Fruit fly (Drosophila melanogaster) whole organism, embryonic: ENCODE results near the gene neur.
A peak's percentile ranks its signal among the peaks of the same experiment; 100 is the strongest.

Experiments
- Adf1 ChIP-seq: fragments of 200-800 bp; sonication (Bioruptor generic); IDR thresholded peaks from 2 replicates; pipeline ENCODE4 v1.3.6; 2022; ENCODE audit warnings: missing biosample characterization, missing genetic modification characterization
- Atf3 ChIP-seq: fragments of 200-800 bp; sonication (Bioruptor generic); optimal IDR thresholded peaks from 3 replicates; lab custom pipeline; 2016; ENCODE audit warnings: missing biosample characterization, missing genetic modification characterization
- CG10274 ChIP-seq: fragments of 200-800 bp; sonication (Bioruptor generic); optimal IDR thresholded peaks from 3 replicates; lab custom pipeline; 2017; ENCODE audit warnings: missing biosample characterization, mild to moderate bottlenecking, missing genetic modification characterization
- CG11398 ChIP-seq: fragments of 200-800 bp; sonication (Bioruptor generic); optimal IDR thresholded peaks from 2 replicates; lab custom pipeline; 2016; ENCODE audit warnings: missing biosample characterization, missing genetic modification characterization
- CG11560 ChIP-seq: fragments of 200-800 bp; sonication (Bioruptor generic); IDR thresholded peaks from 3 replicates; pipeline ENCODE4 v1.3.6; 2022; ENCODE audit warnings: missing biosample characterization, missing genetic modification characterization
- CG12104 ChIP-seq: fragments of 200-800 bp; sonication (Bioruptor generic); optimal IDR thresholded peaks from 3 replicates; lab custom pipeline; 2016; ENCODE audit warnings: missing biosample characterization, missing genetic modification characterization
- CG15601 ChIP-seq: fragments of 200-800 bp; sonication (Bioruptor generic); optimal IDR thresholded peaks from 3 replicates; lab custom pipeline; 2019; ENCODE audit warnings: missing biosample characterization, mild to moderate bottlenecking, missing genetic modification characterization, moderate library complexity
- CG1602 ChIP-seq: fragments of 200-800 bp; sonication (Bioruptor generic); optimal IDR thresholded peaks from 3 replicates; lab custom pipeline; 2016; ENCODE audit warnings: missing biosample characterization, missing genetic modification characterization
- CG1647 ChIP-seq: fragments of 200-800 bp; sonication (Bioruptor generic); optimal IDR thresholded peaks from 3 replicates; lab custom pipeline; 2016; ENCODE audit warnings: missing biosample characterization, missing genetic modification characterization
- CG16779 ChIP-seq: fragments of 200-800 bp; sonication (Bioruptor generic); IDR thresholded peaks from 2 replicates; pipeline ENCODE4 v1.3.6; 2022; ENCODE audit warnings: missing biosample characterization, missing genetic modification characterization
- CG17385 ChIP-seq: fragments of 200-800 bp; sonication (Bioruptor generic); optimal IDR thresholded peaks from 3 replicates; lab custom pipeline; 2018; ENCODE audit warnings: missing biosample characterization, mild to moderate bottlenecking, missing genetic modification characterization
- CG17612 ChIP-seq: fragments of 200-800 bp; sonication (Bioruptor generic); IDR thresholded peaks from 2 replicates; pipeline ENCODE4 v1.3.6; 2022; ENCODE audit warnings: missing biosample characterization, missing genetic modification characterization
- CG17829 ChIP-seq: fragments of 200-800 bp; optimal IDR thresholded peaks from 2 replicates; lab custom pipeline; 2019; ENCODE audit warnings: missing biosample characterization, mild to moderate bottlenecking, missing genetic modification characterization, moderate library complexity
- CG2889 ChIP-seq: fragments of 200-800 bp; sonication (Bioruptor generic); IDR thresholded peaks from 3 replicates; pipeline ENCODE4 v1.3.6; 2022; ENCODE audit warnings: missing biosample characterization, missing genetic modification characterization
- CG30020 ChIP-seq: fragments of 200-800 bp; optimal IDR thresholded peaks from 2 replicates; lab custom pipeline; 2019; ENCODE audit warnings: missing biosample characterization, mild to moderate bottlenecking, missing genetic modification characterization, moderate library complexity
- CG30403 ChIP-seq: fragments of 200-800 bp; sonication (Bioruptor generic); optimal IDR thresholded peaks from 3 replicates; lab custom pipeline; 2016; ENCODE audit warnings: missing biosample characterization, missing genetic modification characterization
- CG30431 ChIP-seq: fragments of 200-800 bp; sonication (Bioruptor generic); optimal IDR thresholded peaks from 2 replicates; lab custom pipeline; 2017; ENCODE audit warnings: missing biosample characterization, missing genetic modification characterization
- CG31365 ChIP-seq: fragments of 200-800 bp; sonication (Bioruptor generic); optimal IDR thresholded peaks from 2 replicates; lab custom pipeline; 2018; ENCODE audit warnings: missing biosample characterization, mild to moderate bottlenecking, missing genetic modification characterization
- CG6175 ChIP-seq: fragments of 200-800 bp; sonication (Bioruptor generic); IDR thresholded peaks from 3 replicates; pipeline ENCODE4 v1.3.6; 2022; ENCODE audit warnings: missing biosample characterization, missing genetic modification characterization
- CG6654 ChIP-seq: fragments of 200-800 bp; sonication (Bioruptor generic); optimal IDR thresholded peaks from 2 replicates; lab custom pipeline; 2017; ENCODE audit warnings: missing biosample characterization, mild to moderate bottlenecking, missing genetic modification characterization
- CG7372 ChIP-seq: fragments of 200-800 bp; sonication (Bioruptor generic); IDR thresholded peaks from 2 replicates; pipeline ENCODE4 v1.3.6; 2022; ENCODE audit warnings: missing biosample characterization, missing genetic modification characterization
- CG8388 ChIP-seq: fragments of 200-800 bp; sonication (Bioruptor generic); optimal IDR thresholded peaks from 2 replicates; lab custom pipeline; 2019; ENCODE audit warnings: missing biosample characterization, mild to moderate bottlenecking, missing genetic modification characterization, moderate library complexity
- CG9609 ChIP-seq: fragments of 200-800 bp; sonication (Bioruptor generic); optimal IDR thresholded peaks from 3 replicates; lab custom pipeline; 2016; ENCODE audit warnings: missing biosample characterization, missing genetic modification characterization
- CG9817 ChIP-seq: fragments of 200-800 bp; sonication (Bioruptor generic); optimal IDR thresholded peaks from 2 replicates; lab custom pipeline; 2018; ENCODE audit warnings: missing biosample characterization, mild to moderate bottlenecking, missing genetic modification characterization, moderate library complexity
- D ChIP-seq, 2 experiments: fragments of 200-800 bp in 1 of 2; fragments of >200 bp in 1 of 2; sonication (Bioruptor generic) in 1 of 2; optimal IDR thresholded peaks; 2 replicates in 1 of 2; 3 replicates in 1 of 2; lab custom pipeline; 2017; ENCODE audit warnings: mild to moderate bottlenecking in 1 of 2, missing biosample characterization in 1 of 2, missing genetic modification characterization in 1 of 2, missing genetic modification reagents in 1 of 2
- Deaf1 ChIP-seq: fragments of 200-800 bp; optimal IDR thresholded peaks from 3 replicates; lab custom pipeline; 2019; ENCODE audit warnings: missing biosample characterization, mild to moderate bottlenecking, missing genetic modification characterization, moderate library complexity
- Dfd ChIP-seq, 2 experiments: fragments of >200 bp; optimal IDR thresholded peaks; 2 replicates each; lab custom pipeline; 2017; ENCODE audit warnings: missing biosample characterization in 2 of 2, missing genetic modification characterization in 2 of 2
- Dll ChIP-seq: fragments of 200-800 bp; sonication (Bioruptor generic); IDR thresholded peaks from 4 replicates; pipeline ENCODE4 v1.3.6; 2022; ENCODE audit warnings: missing biosample characterization, missing genetic modification characterization; ENCODE audit not compliant: partially characterized antibody
- Hand ChIP-seq: fragments of 200-800 bp; sonication (Bioruptor generic); optimal IDR thresholded peaks from 2 replicates; lab custom pipeline; 2017; ENCODE audit warnings: mild to moderate bottlenecking, missing biosample characterization, missing genetic modification reagents, missing genetic modification characterization
- Hr3 ChIP-seq: fragments of 200-800 bp; sonication (Bioruptor generic); optimal IDR thresholded peaks from 3 replicates; lab custom pipeline; 2016; ENCODE audit warnings: missing biosample characterization, missing genetic modification characterization
- Hr51 ChIP-seq, 2 experiments: fragments of 200-800 bp; sonication (Bioruptor generic); optimal IDR thresholded peaks; 2 replicates in 1 of 2; 3 replicates in 1 of 2; lab custom pipeline; 2016 to 2018; ENCODE audit warnings: missing biosample characterization in 2 of 2, missing genetic modification characterization in 2 of 2, mild to moderate bottlenecking in 1 of 2, moderate library complexity in 1 of 2
- MBD-R2 ChIP-seq: fragments of 200-800 bp; sonication (Bioruptor generic); IDR thresholded peaks from 2 replicates; pipeline ENCODE4 v1.3.6; 2022; ENCODE audit warnings: missing biosample characterization, missing genetic modification characterization
- Sox100B ChIP-seq: fragments of 200-800 bp; sonication (Bioruptor generic); optimal IDR thresholded peaks from 3 replicates; lab custom pipeline; 2018; ENCODE audit warnings: missing biosample characterization, mild to moderate bottlenecking, missing genetic modification characterization
- TFAM ChIP-seq: fragments of 200-800 bp; sonication (Bioruptor generic); optimal IDR thresholded peaks from 2 replicates; lab custom pipeline; 2017; ENCODE audit warnings: missing biosample characterization, missing genetic modification characterization, inconsistent platforms
- ara ChIP-seq: fragments of 200-800 bp; sonication (Bioruptor generic); IDR thresholded peaks from 2 replicates; pipeline ENCODE4 v1.3.6; 2022; ENCODE audit warnings: missing biosample characterization, missing genetic modification characterization
- bbx ChIP-seq: fragments of 200-800 bp; sonication (Bioruptor generic); IDR thresholded peaks from 2 replicates; pipeline ENCODE4 v1.3.6; 2022; ENCODE audit warnings: missing biosample characterization, missing genetic modification characterization; ENCODE audit not compliant: partially characterized antibody
- btn ChIP-seq: fragments of 200-800 bp; sonication (Bioruptor generic); optimal IDR thresholded peaks from 2 replicates; lab custom pipeline; 2016; ENCODE audit warnings: missing biosample characterization, missing genetic modification characterization
- cg ChIP-seq: fragments of 200-800 bp; sonication (Bioruptor generic); optimal IDR thresholded peaks from 3 replicates; lab custom pipeline; 2019; ENCODE audit warnings: missing biosample characterization, mild to moderate bottlenecking, missing genetic modification characterization, moderate library complexity
- crp ChIP-seq, 2 experiments: fragments of 200-800 bp; sonication (Bioruptor generic); optimal IDR thresholded peaks; 2 replicates in 1 of 2; 3 replicates in 1 of 2; lab custom pipeline; 2017; ENCODE audit warnings: missing biosample characterization in 2 of 2, missing genetic modification characterization in 2 of 2, mild to moderate bottlenecking in 1 of 2, moderate library complexity in 1 of 2
- disco-r ChIP-seq: fragments of 200-800 bp; sonication (Bioruptor generic); optimal IDR thresholded peaks from 2 replicates; lab custom pipeline; 2016; ENCODE audit warnings: missing biosample characterization, missing genetic modification characterization
- gem ChIP-seq: fragments of 200-800 bp; sonication (Bioruptor generic); optimal IDR thresholded peaks from 2 replicates; lab custom pipeline; 2019; ENCODE audit warnings: missing biosample characterization, mild to moderate bottlenecking, missing genetic modification characterization, moderate library complexity
- gsb-n ChIP-seq: fragments of 200-800 bp; sonication (Bioruptor generic); optimal IDR thresholded peaks from 3 replicates; lab custom pipeline; 2018; ENCODE audit warnings: missing biosample characterization, mild to moderate bottlenecking, missing genetic modification characterization
- gt ChIP-seq: fragments of 200-800 bp; sonication (Bioruptor generic); IDR thresholded peaks from 2 replicates; pipeline ENCODE4 v1.3.6; 2022; ENCODE audit warnings: missing biosample characterization, missing genetic modification characterization
- lilli ChIP-seq: fragments of 200-800 bp; sonication (Bioruptor generic); optimal IDR thresholded peaks from 3 replicates; lab custom pipeline; 2016; ENCODE audit warnings: missing biosample characterization, missing genetic modification characterization
- mam ChIP-seq: fragments of 200-800 bp; sonication (Bioruptor generic); optimal IDR thresholded peaks from 3 replicates; lab custom pipeline; 2016; ENCODE audit warnings: missing biosample characterization, missing genetic modification characterization
- nom ChIP-seq: fragments of 200-800 bp; sonication (Bioruptor generic); optimal IDR thresholded peaks from 2 replicates; lab custom pipeline; 2017; ENCODE audit warnings: missing biosample characterization, missing genetic modification characterization, mild to moderate bottlenecking, moderate library complexity, missing genetic modification reagents
- pita ChIP-seq: fragments of 200-800 bp; sonication (Bioruptor generic); optimal IDR thresholded peaks from 2 replicates; lab custom pipeline; 2017; ENCODE audit warnings: missing biosample characterization, mild to moderate bottlenecking, missing genetic modification characterization
- sna ChIP-seq: fragments of 200-800 bp; sonication (Bioruptor generic); IDR thresholded peaks from 2 replicates; pipeline ENCODE4 v1.3.6; 2022; ENCODE audit warnings: missing biosample characterization, missing genetic modification characterization; ENCODE audit not compliant: partially characterized antibody
- wdn ChIP-seq: fragments of 200-800 bp; sonication (Bioruptor generic); IDR thresholded peaks from 2 replicates; pipeline ENCODE4 v1.3.6; 2022; ENCODE audit warnings: missing biosample characterization, missing genetic modification characterization
- wor ChIP-seq: fragments of 200-800 bp; sonication (Bioruptor generic); IDR thresholded peaks from 2 replicates; pipeline ENCODE4 v1.3.6; 2022; ENCODE audit warnings: missing biosample characterization, missing genetic modification characterization
- zf30C ChIP-seq: fragments of 200-800 bp; sonication (Bioruptor generic); optimal IDR thresholded peaks from 3 replicates; lab custom pipeline; 2018; ENCODE audit warnings: missing biosample characterization, mild to moderate bottlenecking, missing genetic modification characterization

Gene neur

dm6 chr3R:9038652-9039051 lies 619 bp downstream of the neur start, which contains the start of gene hyx (continued):
- TF ChIP-seq gem (tag; lab: Kevin White, UChicago) = peak; percentile 53
- no peak for TF ChIP-seq D (optimal IDR thresholded peaks at IDR 0.05; lab: Kevin White, UChicago)
- no peak for TF ChIP-seq D (GFP tag; optimal IDR thresholded peaks at IDR 0.05; lab: Kevin White, UChicago)
- TF ChIP-seq Atf3 (GFP tag; lab: Kevin White, UChicago) = no peak
- TF ChIP-seq CG1602 (GFP tag; lab: Kevin White, UChicago) = no peak
- peak; percentile 73 for TF ChIP-seq lilli (GFP tag; lab: Kevin White, UChicago)
- peak; percentile 9 for TF ChIP-seq CG9817
- TF ChIP-seq CG15601 (tag; lab: Kevin White, UChicago) = peak; percentile 24
- TF ChIP-seq CG9609 (GFP tag; lab: Kevin White, UChicago) = peak; percentile 8
- no peak for TF ChIP-seq Hand (GFP tag; lab: Kevin White, UChicago)
- no peak for TF ChIP-seq CG17612 (GFP tag; lab: Robert Waterston, UW)
- TF ChIP-seq CG8388 (GFP tag; lab: Kevin White, UChicago) = peak; percentile 41
- TF ChIP-seq disco-r (GFP tag; lab: Kevin White, UChicago) = no peak
- no peak for TF ChIP-seq wor (GFP tag; lab: Robert Waterston, UW)
- TF ChIP-seq CG6654 (GFP tag; lab: Kevin White, UChicago) = no peak
- peak; percentile 38 for TF ChIP-seq CG17385
- TF ChIP-seq crp (GFP tag; optimal IDR thresholded peaks at IDR 0.05; lab: Kevin White, UChicago) = peak; percentile 69 to 95
- no peak for TF ChIP-seq CG7372 (GFP tag; lab: Robert Waterston, UW)
- peak; percentile 36 for TF ChIP-seq CG1647
- no peak for TF ChIP-seq CG16779 (GFP tag; lab: Robert Waterston, UW)
- no peak for TF ChIP-seq btn (GFP tag; lab: Kevin White, UChicago)
- TF ChIP-seq CG2889 (GFP tag; lab: Robert Waterston, UW) = no peak
- no peak for TF ChIP-seq CG30431 (GFP tag; lab: Kevin White, UChicago)
- peak; percentile 59 for TF ChIP-seq mam
- peak; percentile 66 for TF ChIP-seq CG30403 (GFP tag; lab: Kevin White, UChicago)
- no peak for TF ChIP-seq pita (GFP tag; lab: Kevin White, UChicago)
- TF ChIP-seq CG11398 (GFP tag; lab: Kevin White, UChicago) = no peak
- TF ChIP-seq CG30020 (tag; lab: Kevin White, UChicago) = no peak
- TF ChIP-seq gsb-n (tag; lab: Kevin White, UChicago) = no peak
- TF ChIP-seq Deaf1 = peak; percentile 5
- TF ChIP-seq wdn = no peak
- TF ChIP-seq CG11560 = no peak
- peak; percentile 86 for TF ChIP-seq bbx
- TF ChIP-seq cg (GFP tag; lab: Kevin White, UChicago) = peak; percentile 81
- TF ChIP-seq TFAM (GFP tag; lab: Kevin White, UChicago) = no peak
- TF ChIP-seq Dfd (GFP tag; optimal IDR thresholded peaks at IDR 0.05; lab: Kevin White, UChicago) = no peak
- TF ChIP-seq sna = peak; percentile 85
- TF ChIP-seq Sox100B = no peak
- peak; percentile 69 for TF ChIP-seq MBD-R2
- no peak for TF ChIP-seq Adf1 (GFP tag; lab: Robert Waterston, UW)
- no peak for TF ChIP-seq Hr3 (GFP tag; lab: Kevin White, UChicago)
- TF ChIP-seq Dll (GFP tag; lab: Robert Waterston, UW) = peak; percentile 93
- no peak for TF ChIP-seq Hr51 (GFP tag; optimal IDR thresholded peaks at IDR 0.05; lab: Kevin White, UChicago)
- no peak for TF ChIP-seq CG10274 (GFP tag; lab: Kevin White, UChicago)
- TF ChIP-seq ara = no peak
- TF ChIP-seq gt (GFP tag; lab: Robert Waterston, UW) = no peak
- TF ChIP-seq CG31365 (tag; lab: Kevin White, UChicago) = no peak
- peak; percentile 38 for TF ChIP-seq CG17829
- no peak for TF ChIP-seq nom (GFP tag; lab: Kevin White, UChicago)
- no peak for TF ChIP-seq CG6175 (GFP tag; lab: Robert Waterston, UW)
- TF ChIP-seq CG12104 (GFP tag; lab: Kevin White, UChicago) = no peak
- no peak for TF ChIP-seq zf30C (GFP tag; lab: Kevin White, UChicago)
